Worm (Caenorhabditis elegans) whole organism, L4/young adult: ENCODE measurements around the gene chmp-7.
A peak's percentile ranks its signal among the peaks of the same experiment; 100 is the strongest.

ENCODE experiments used
- W03F9.2 ChIP-seq: fragments of 150-350 bp; optimal IDR thresholded peaks from 2 replicates; lab custom pipeline; 2014; ENCODE audit warnings: missing biosample characterization, missing genetic modification characterization
- him-1 ChIP-seq: sonication (generic microtip); optimal IDR thresholded peaks from 2 replicates; lab custom pipeline; 2016; ENCODE audit warnings: missing genotype, missing genetic modification reagents, missing genetic modification characterization, missing compliant biosample characterization

ce11 chrII:9061557-9062183 is 6.9 kb downstream of the chmp-7 start:
- TF ChIP-seq W03F9.2 (tag; lab: Kevin White, UChicago) (no peak), him-1 (tag; lab: Kevin White, UChicago) (peak; percentile 31)
